Worm (Caenorhabditis elegans) whole organism, L1 larva: ENCODE results near the gene Y39E4A.1.

Experiments used
- C04F5.9 ChIP-seq: sonication (generic microtip); optimal IDR thresholded peaks from 2 replicates; lab custom pipeline; 2016; ENCODE audit warnings: missing genetic modification characterization, missing compliant biosample characterization
- C16A3.4 ChIP-seq: fragments of 150-350 bp; optimal IDR thresholded peaks from 2 replicates; lab custom pipeline; 2014; ENCODE audit warnings: missing biosample characterization, missing genetic modification characterization
- C34B4.2 ChIP-seq: sonication (generic microtip); optimal IDR thresholded peaks from 2 replicates; lab custom pipeline; 2017; ENCODE audit warnings: mild to moderate bottlenecking, missing genetic modification characterization, missing compliant biosample characterization
- F16B12.6 ChIP-seq: fragments of 150-350 bp; optimal IDR thresholded peaks from 2 replicates; lab custom pipeline; 2014; ENCODE audit warnings: missing biosample characterization, missing genetic modification characterization
- aha-1 ChIP-seq: fragments of 150-350 bp; optimal IDR thresholded peaks from 2 replicates; lab custom pipeline; 2014; ENCODE audit warnings: missing biosample characterization, missing genetic modification characterization
- ceh-63 ChIP-seq: fragments of 200-800 bp; sonication (Bioruptor generic); optimal IDR thresholded peaks from 2 replicates; lab custom pipeline; 2018; ENCODE audit warnings: mild to moderate bottlenecking, missing genetic modification characterization, missing compliant biosample characterization
- ceh-82 ChIP-seq, 3 experiments: fragments of 150-350 bp in 1 of 3; sonication (generic microtip) in 2 of 3; optimal IDR thresholded peaks; 2 replicates each; lab custom pipeline; 2014 to 2017; ENCODE audit warnings: missing biosample characterization in 3 of 3, missing genetic modification characterization in 3 of 3
- dpl-1 ChIP-seq, 3 experiments: fragments of 150-350 bp in 2 of 3; sonication (generic microtip) in 1 of 3; optimal IDR thresholded peaks; 2 replicates each; lab custom pipeline; 2014 to 2017; ENCODE audit warnings: missing biosample characterization in 3 of 3, missing genetic modification characterization in 3 of 3, missing genetic modification reagents in 3 of 3
- dsc-1 ChIP-seq: sonication (generic microtip); optimal IDR thresholded peaks from 2 replicates; lab custom pipeline; 2016; ENCODE audit warnings: mild to moderate bottlenecking, missing genetic modification characterization, missing compliant biosample characterization
- efl-1 ChIP-seq, 4 experiments: fragments of 150-350 bp; optimal IDR thresholded peaks in 3 of 4; peaks in 1 of 4; 1 replicate in 1 of 4; 2 replicates in 3 of 4; lab custom pipeline; 2014; ENCODE audit warnings: missing biosample characterization in 2 of 4, missing genetic modification characterization in 2 of 4, missing genetic modification reagents in 2 of 4
- efl-3 ChIP-seq: fragments of 200-800 bp; sonication (Bioruptor generic); optimal IDR thresholded peaks from 2 replicates; lab custom pipeline; 2018; ENCODE audit warnings: mild to moderate bottlenecking, missing genetic modification characterization, missing compliant biosample characterization
- egl-13 ChIP-seq: sonication (generic microtip); optimal IDR thresholded peaks from 2 replicates; lab custom pipeline; 2016; ENCODE audit warnings: missing genotype, missing genetic modification reagents, missing genetic modification characterization, missing compliant biosample characterization
- elt-3 ChIP-seq, 6 experiments: fragments of 150-350 bp in 1 of 6; sonication (generic microtip); optimal IDR thresholded peaks; 2 replicates each; lab custom pipeline; 2017 to 2018; ENCODE audit warnings: missing biosample characterization in 6 of 6, missing genetic modification characterization in 6 of 6, inconsistent platforms in 1 of 6
- ets-5 ChIP-seq: fragments of 200-800 bp; sonication (Bioruptor generic); IDR thresholded peaks from 2 replicates; pipeline ENCODE4 v1.3.6; 2022; ENCODE audit warnings: missing genetic modification characterization, missing compliant biosample characterization
- fkh-10 ChIP-seq: sonication (generic microtip); optimal IDR thresholded peaks from 2 replicates; lab custom pipeline; 2017; ENCODE audit warnings: missing biosample characterization, missing genetic modification reagents, missing genetic modification characterization
- fkh-4 ChIP-seq: sonication (generic microtip); optimal IDR thresholded peaks from 2 replicates; lab custom pipeline; 2016; ENCODE audit warnings: missing compliant biosample characterization, missing genetic modification characterization, borderline replicate concordance
- fkh-8 ChIP-seq: sonication (generic microtip); optimal IDR thresholded peaks from 2 replicates; lab custom pipeline; 2016; ENCODE audit warnings: mild to moderate bottlenecking, missing genetic modification characterization, missing compliant biosample characterization
- grh-1 ChIP-seq: fragments of 200-800 bp; sonication (Bioruptor generic); IDR thresholded peaks from 2 replicates; pipeline ENCODE4 v1.3.6; 2022; ENCODE audit warnings: missing genetic modification reagents, missing genetic modification characterization, missing compliant biosample characterization
- hlh-17 ChIP-seq: fragments of 200-800 bp; sonication (Bioruptor generic); optimal IDR thresholded peaks from 2 replicates; lab custom pipeline; 2018; ENCODE audit warnings: missing genetic modification characterization, mild to moderate bottlenecking, missing compliant biosample characterization, moderate library complexity, borderline replicate concordance
- hlh-4 ChIP-seq: sonication (generic microtip); optimal IDR thresholded peaks from 2 replicates; lab custom pipeline; 2016; ENCODE audit warnings: mild to moderate bottlenecking, missing genetic modification characterization, missing compliant biosample characterization
- hpl-2 ChIP-seq: fragments of 150-350 bp; optimal IDR thresholded peaks from 2 replicates; lab custom pipeline; 2014; ENCODE audit warnings: missing biosample characterization, missing genetic modification reagents, missing genetic modification characterization
- isw-1 ChIP-seq: fragments of 200-800 bp; sonication (Bioruptor generic); IDR thresholded peaks from 2 replicates; pipeline ENCODE4 v1.3.6; 2022; ENCODE audit warnings: missing genetic modification characterization, missing compliant biosample characterization
- lin-13 ChIP-seq: fragments of 150-350 bp; optimal IDR thresholded peaks from 2 replicates; lab custom pipeline; 2014; ENCODE audit warnings: missing biosample characterization, missing genetic modification reagents, missing genetic modification characterization
- lin-14 ChIP-seq: fragments of 200-800 bp; sonication (Bioruptor generic); optimal IDR thresholded peaks from 2 replicates; lab custom pipeline; 2018; ENCODE audit warnings: mild to moderate bottlenecking, missing genetic modification characterization, moderate library complexity, missing compliant biosample characterization
- lin-15B ChIP-seq: fragments of 150-350 bp; sonication (generic microtip); optimal IDR thresholded peaks from 3 replicates; lab custom pipeline; 2014; ENCODE audit warnings: missing biosample characterization, missing genetic modification characterization
- mdl-1 ChIP-seq, 2 experiments: fragments of 150-350 bp; optimal IDR thresholded peaks; 2 replicates each; lab custom pipeline; 2014 to 2017; ENCODE audit warnings: missing biosample characterization in 2 of 2, missing genetic modification characterization in 2 of 2, inconsistent platforms in 1 of 2
- mef-2 ChIP-seq: fragments of 150-350 bp; optimal IDR thresholded peaks from 2 replicates; lab custom pipeline; 2014; ENCODE audit warnings: missing biosample characterization, missing genetic modification characterization
- nhr-28 ChIP-seq: fragments of 150-350 bp; optimal IDR thresholded peaks from 2 replicates; lab custom pipeline; 2014; ENCODE audit warnings: missing biosample characterization, missing genetic modification characterization
- nhr-84 ChIP-seq: sonication (generic microtip); optimal IDR thresholded peaks from 2 replicates; lab custom pipeline; 2017; ENCODE audit warnings: missing biosample characterization, missing genetic modification characterization
- nhr-90 ChIP-seq: sonication (generic microtip); optimal IDR thresholded peaks from 2 replicates; lab custom pipeline; 2016; ENCODE audit warnings: mild to moderate bottlenecking, missing genetic modification characterization, missing compliant biosample characterization; ENCODE audit not compliant: poor library complexity
- pqm-1 ChIP-seq: sonication (generic microtip); optimal IDR thresholded peaks from 3 replicates; lab custom pipeline; 2017; ENCODE audit warnings: missing biosample characterization, missing genetic modification characterization
- snpc-4 ChIP-seq: fragments of 150-350 bp; optimal IDR thresholded peaks from 2 replicates; lab custom pipeline; 2014; ENCODE audit warnings: missing biosample characterization, missing genetic modification characterization
- snu-23 ChIP-seq: sonication (generic microtip); optimal IDR thresholded peaks from 2 replicates; lab custom pipeline; 2016; ENCODE audit warnings: missing genetic modification characterization, missing compliant biosample characterization
- sox-4 ChIP-seq: sonication (generic microtip); optimal IDR thresholded peaks from 2 replicates; lab custom pipeline; 2016; ENCODE audit warnings: missing genetic modification characterization, missing compliant biosample characterization
- sptf-1 ChIP-seq: fragments of 150-350 bp; optimal IDR thresholded peaks from 2 replicates; lab custom pipeline; 2014; ENCODE audit warnings: missing biosample characterization, missing genetic modification characterization
- sup-37 ChIP-seq: fragments of 200-800 bp; sonication (Bioruptor generic); optimal IDR thresholded peaks from 2 replicates; lab custom pipeline; 2018; ENCODE audit warnings: mild to moderate bottlenecking, missing genetic modification characterization, missing compliant biosample characterization
- tbx-2 ChIP-seq: sonication (generic microtip); optimal IDR thresholded peaks from 2 replicates; lab custom pipeline; 2016; ENCODE audit warnings: missing genetic modification characterization, missing compliant biosample characterization
- tlp-1 ChIP-seq: fragments of 150-350 bp; optimal IDR thresholded peaks from 2 replicates; lab custom pipeline; 2014; ENCODE audit warnings: missing biosample characterization, missing genetic modification characterization
- unc-130 ChIP-seq: fragments of 150-350 bp; optimal IDR thresholded peaks from 2 replicates; lab custom pipeline; 2017; ENCODE audit warnings: missing biosample characterization, missing genetic modification characterization, inconsistent platforms
- unc-86 ChIP-seq: sonication (generic microtip); optimal IDR thresholded peaks from 2 replicates; lab custom pipeline; 2016; ENCODE audit warnings: missing genetic modification characterization, missing compliant biosample characterization
- unc-98 ChIP-seq: fragments of 200-800 bp; sonication (Bioruptor generic); IDR thresholded peaks from 2 replicates; pipeline ENCODE4 v1.3.6; 2022; ENCODE audit warnings: missing genetic modification characterization, missing compliant biosample characterization
- vab-15 ChIP-seq: sonication (generic microtip); optimal IDR thresholded peaks from 2 replicates; lab custom pipeline; 2017; ENCODE audit warnings: missing genotype, mild to moderate bottlenecking, missing genetic modification characterization, missing compliant biosample characterization
- xbp-1 ChIP-seq: sonication (generic microtip); optimal IDR thresholded peaks from 2 replicates; lab custom pipeline; 2016; ENCODE audit warnings: missing genetic modification characterization, missing compliant biosample characterization
- ztf-11 ChIP-seq, 2 experiments: sonication (generic microtip); optimal IDR thresholded peaks; 2 replicates each; lab custom pipeline; 2016 to 2017; ENCODE audit warnings: missing genetic modification characterization in 2 of 2, missing biosample characterization in 1 of 2, missing compliant biosample characterization in 1 of 2
- ztf-4 ChIP-seq: fragments of 150-350 bp; optimal IDR thresholded peaks from 2 replicates; lab custom pipeline; 2014; ENCODE audit warnings: missing biosample characterization, missing genetic modification characterization

Gene Y39E4A.1

DNA sequence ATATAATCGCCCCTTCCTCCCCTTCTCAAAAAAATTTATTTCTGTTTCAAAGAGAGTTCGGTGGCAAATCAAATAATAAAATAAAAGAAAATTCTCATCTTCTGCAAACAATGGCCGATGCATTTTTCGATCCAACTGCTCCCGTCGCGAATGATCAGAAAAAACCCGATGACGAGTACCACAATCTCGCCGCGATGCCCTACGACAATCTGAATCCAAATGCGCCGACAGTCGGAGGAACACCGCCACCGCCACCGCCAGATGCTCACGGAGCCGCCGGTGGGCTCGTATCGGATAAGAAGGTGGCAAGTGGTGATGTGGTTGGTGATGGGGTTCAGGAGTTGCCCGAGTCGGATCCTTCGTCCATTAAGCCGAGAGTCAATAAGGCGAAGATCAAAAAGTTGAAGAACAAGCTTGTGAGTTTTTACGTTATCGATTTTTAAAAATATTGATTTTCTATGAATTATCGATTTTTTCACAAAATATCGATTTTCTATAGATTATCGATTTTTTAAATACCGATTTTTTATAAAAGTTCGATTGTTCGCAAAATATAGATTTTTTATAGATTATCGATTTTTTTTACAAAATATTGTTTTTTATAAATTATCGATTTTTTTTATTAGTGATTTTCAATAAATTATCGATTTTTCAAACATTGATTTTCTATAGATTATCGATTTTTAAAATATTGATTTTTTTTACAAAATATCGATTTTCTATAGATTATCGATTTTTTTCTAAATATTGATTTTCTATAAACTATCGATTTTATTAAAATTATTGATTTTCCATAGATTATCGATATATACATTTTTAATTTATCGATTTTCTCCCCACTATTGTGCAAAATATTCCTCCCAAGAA, at the start of gene Y39E4A.1:
TSS of gene Y39E4A.1 (plus strand) at position 51 of the 867 bp plus-strand sequence.
- TF ChIP-seq hpl-2 (no peak), pqm-1 (tag; lab: Kevin White, UChicago) (no peak), hlh-17 (GFP tag; lab: Kevin White, UChicago) (no peak), snu-23 (no peak), ztf-4 (tag; lab: Kevin White, UChicago) (no peak), ceh-63 (GFP tag; lab: Kevin White, UChicago) (no peak), C04F5.9 (tag; lab: Kevin White, UChicago) (no peak), lin-13 (GFP tag; lab: Kevin White, UChicago) (no peak), aha-1 (tag; lab: Kevin White, UChicago) (no peak), mef-2 (no peak), fkh-10 (GFP tag; lab: Kevin White, UChicago) (no peak), snpc-4 (no peak), ceh-82 (tag; optimal IDR thresholded peaks at IDR 0.05; lab: Kevin White, UChicago) (no peak), mdl-1 (tag; optimal IDR thresholded peaks at IDR 0.05; lab: Kevin White, UChicago) (no peak), tlp-1 (no peak), lin-15B (tag; lab: Kevin White, UChicago) (no peak), C16A3.4 (tag; lab: Kevin White, UChicago) (no peak)

DNA sequence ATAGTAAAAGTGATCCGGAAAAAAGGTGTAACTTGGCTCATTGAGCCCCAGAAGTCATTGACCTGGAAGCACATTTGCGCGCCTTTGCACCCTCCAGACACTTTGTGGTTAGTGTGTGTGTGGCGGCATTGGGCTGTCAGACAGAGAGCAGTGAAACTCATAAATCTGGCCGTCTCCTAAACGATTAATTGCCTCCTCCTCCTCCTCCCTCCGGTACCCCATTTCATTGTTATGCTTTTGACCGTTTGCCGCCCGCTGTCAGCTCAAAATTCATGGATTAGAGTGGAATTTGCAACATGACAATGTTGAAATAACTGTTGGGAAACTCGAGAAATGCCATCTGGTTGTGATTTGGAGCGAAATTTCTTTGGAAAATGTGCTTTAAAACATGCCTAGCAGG, 47.2 kb upstream of the Y39E4A.1 start:
- TF ChIP-seq lin-14: peak; percentile 0
- no peak for TF ChIP-seq sup-37 (GFP tag; lab: Kevin White, UChicago)
- no peak for TF ChIP-seq fkh-8 (tag; lab: Kevin White, UChicago)
- TF ChIP-seq efl-1 (optimal IDR thresholded peaks at IDR 0.05; lab: Kevin White, UChicago): no peak
- TF ChIP-seq efl-1 (GFP tag; optimal IDR thresholded peaks at IDR 0.05 in 1 of 2; lab: Kevin White, UChicago): peak in 1 of 2 experiments; percentile 16
- no peak for TF ChIP-seq isw-1 (GFP tag; lab: Robert Waterston, UW)
- TF ChIP-seq fkh-4 (tag; lab: Kevin White, UChicago): peak; percentile 35
- TF ChIP-seq C16A3.4 (tag; lab: Kevin White, UChicago): no peak
- no peak for TF ChIP-seq sox-4 (tag; lab: Kevin White, UChicago)
- TF ChIP-seq dsc-1 (tag; lab: Kevin White, UChicago): peak; percentile 82

DNA sequence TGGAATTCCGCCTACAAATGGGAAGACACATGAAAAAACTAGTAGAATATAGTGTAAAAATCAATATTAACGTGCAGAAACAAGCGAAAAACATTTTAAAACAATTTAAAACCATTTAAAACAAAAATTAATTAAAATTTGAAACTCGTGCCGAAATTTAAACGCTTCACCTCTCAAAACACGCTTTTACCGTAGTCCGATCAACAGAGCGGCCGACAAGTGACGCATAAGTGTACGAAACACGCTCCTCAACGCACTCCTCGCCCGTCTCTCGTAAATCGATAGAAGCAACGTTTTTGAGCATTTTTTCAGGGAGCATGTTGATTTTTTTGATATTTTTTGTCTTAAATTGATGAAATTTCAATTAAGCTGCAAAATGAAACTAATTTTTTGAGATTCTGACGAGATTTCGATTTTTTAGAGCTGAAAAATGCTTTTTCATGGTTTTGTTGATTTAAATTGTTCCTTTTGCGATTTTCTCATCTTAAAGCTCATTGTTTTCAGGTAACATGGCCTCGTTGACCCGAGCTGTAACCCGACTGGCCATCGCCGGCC, 46.1 kb upstream of the Y39E4A.1 start, which contains the start of gene cox-5A:
TSS of gene cox-5A (plus strand) at position 505 of the 555 bp plus-strand sequence.
- peak in 1 of 2 experiments; percentile 98 for TF ChIP-seq ztf-11 (tag; optimal IDR thresholded peaks at IDR 0.05; lab: Kevin White, UChicago)
- TF ChIP-seq C34B4.2: peak; percentile 95
- peak; percentile 95 for TF ChIP-seq fkh-4 (tag; lab: Kevin White, UChicago)
- peak; percentile 100 for TF ChIP-seq tbx-2 (tag; lab: Kevin White, UChicago)
- peak; percentile 95 for TF ChIP-seq lin-15B (tag; lab: Kevin White, UChicago)
- TF ChIP-seq isw-1 (GFP tag; lab: Robert Waterston, UW): peak; percentile 99
- TF ChIP-seq grh-1 (GFP tag; lab: Robert Waterston, UW): peak; percentile 98
- TF ChIP-seq hlh-17 (GFP tag; lab: Kevin White, UChicago): peak; percentile 36
- peak; percentile 100 for TF ChIP-seq fkh-8 (tag; lab: Kevin White, UChicago)
- peak; percentile 81 for TF ChIP-seq F16B12.6 (tag; lab: Kevin White, UChicago)
- TF ChIP-seq nhr-90 (tag; lab: Kevin White, UChicago): peak; percentile 99
- peak; percentile 99 for TF ChIP-seq xbp-1 (tag; lab: Kevin White, UChicago)
- TF ChIP-seq sptf-1: no peak
- 0 out of 2 replicates have a peak, but pooled peaks have one; percentile 55 for TF ChIP-seq ets-5
- TF ChIP-seq unc-86 (tag; lab: Kevin White, UChicago): peak; percentile 100
- peak; percentile 99 for TF ChIP-seq ceh-82 (tag; optimal IDR thresholded peaks at IDR 0.05; lab: Kevin White, UChicago)
- TF ChIP-seq hlh-4: peak; percentile 12
- peak; percentile 77 for TF ChIP-seq nhr-84
- peak; percentile 52 for TF ChIP-seq nhr-28 (tag; lab: Kevin White, UChicago)
- TF ChIP-seq elt-3 (tag; optimal IDR thresholded peaks at IDR 0.05; lab: Kevin White, UChicago): peak in 5 of 6 experiments; percentile 83 to 99 (median 97)
- TF ChIP-seq egl-13 (tag; lab: Kevin White, UChicago): peak; percentile 99
- TF ChIP-seq vab-15 (tag; lab: Kevin White, UChicago): peak; percentile 96
- TF ChIP-seq dpl-1 (GFP tag; optimal IDR thresholded peaks at IDR 0.05; lab: Kevin White, UChicago): peak; percentile 100
- peak; percentile 98 for TF ChIP-seq fkh-10 (GFP tag; lab: Kevin White, UChicago)
- peak; percentile 93 for TF ChIP-seq efl-3
- peak; percentile 99 for TF ChIP-seq unc-130 (tag; lab: Kevin White, UChicago)
- TF ChIP-seq unc-98 (GFP tag; lab: Robert Waterston, UW): peak; percentile 92
